Worm (Caenorhabditis elegans) whole organism, L1 larva: ENCODE data around the gene F28C10.3.

Source experiments
- aly-2 ChIP-seq: fragments of 150-350 bp; optimal IDR thresholded peaks from 2 replicates; lab custom pipeline; 2014; ENCODE audit warnings: missing biosample characterization, missing genetic modification characterization
- ces-1 ChIP-seq: fragments of 150-350 bp; optimal IDR thresholded peaks from 2 replicates; lab custom pipeline; 2014; ENCODE audit warnings: missing biosample characterization, missing genetic modification reagents, missing genetic modification characterization
- isw-1 ChIP-seq: fragments of 200-800 bp; sonication (Bioruptor generic); IDR thresholded peaks from 2 replicates; pipeline ENCODE4 v1.3.6; 2022; ENCODE audit warnings: missing genetic modification characterization, missing compliant biosample characterization
- nhr-11 ChIP-seq: fragments of 150-350 bp; optimal IDR thresholded peaks from 2 replicates; lab custom pipeline; 2014; ENCODE audit warnings: missing biosample characterization, missing genetic modification characterization
- nhr-12 ChIP-seq: sonication (generic microtip); optimal IDR thresholded peaks from 2 replicates; lab custom pipeline; 2017; ENCODE audit warnings: missing biosample characterization, missing genetic modification characterization
- pqm-1 ChIP-seq: sonication (generic microtip); optimal IDR thresholded peaks from 3 replicates; lab custom pipeline; 2017; ENCODE audit warnings: missing biosample characterization, missing genetic modification characterization
- sptf-1 ChIP-seq: fragments of 150-350 bp; optimal IDR thresholded peaks from 2 replicates; lab custom pipeline; 2014; ENCODE audit warnings: missing biosample characterization, missing genetic modification characterization
- unc-130 ChIP-seq: fragments of 150-350 bp; optimal IDR thresholded peaks from 2 replicates; lab custom pipeline; 2017; ENCODE audit warnings: missing biosample characterization, missing genetic modification characterization, inconsistent platforms
- ztf-4 ChIP-seq: fragments of 150-350 bp; optimal IDR thresholded peaks from 2 replicates; lab custom pipeline; 2014; ENCODE audit warnings: missing biosample characterization, missing genetic modification characterization

- no peak for TF ChIP-seq nhr-11 (tag; lab: Kevin White, UChicago)
- no peak for TF ChIP-seq aly-2 (tag; lab: Kevin White, UChicago)
- no peak for TF ChIP-seq ces-1 (GFP tag; lab: Kevin White, UChicago)
- no peak for TF ChIP-seq sptf-1 (tag; lab: Kevin White, UChicago)
- TF ChIP-seq pqm-1 = no peak
- no peak for TF ChIP-seq isw-1
- TF ChIP-seq nhr-12 (tag; lab: Kevin White, UChicago) = no peak
- TF ChIP-seq ztf-4 (tag; lab: Kevin White, UChicago) = no peak
- TF ChIP-seq unc-130 (tag; lab: Kevin White, UChicago) = no peak
Measured at ce11 chrX:529386-529785, 6.2 kb downstream of the F28C10.3 start.
